Worm (Caenorhabditis elegans) whole organism, young adult: Measurements from ENCODE around the gene F56F11.4.

Experiments used
- B0336.3 ChIP-seq: fragments of 200-800 bp; sonication (Bioruptor generic); IDR thresholded peaks from 2 replicates; pipeline ENCODE4 v1.3.6; 2022; ENCODE audit warnings: missing genetic modification characterization, missing compliant biosample characterization
- C17E4.6 ChIP-seq: fragments of 200-800 bp; sonication (Bioruptor generic); IDR thresholded peaks from 2 replicates; pipeline ENCODE4 v1.3.6; 2022; ENCODE audit warnings: missing genetic modification reagents, missing genetic modification characterization, missing compliant biosample characterization
- F23B12.7 ChIP-seq: sonication (generic microtip); optimal IDR thresholded peaks from 2 replicates; lab custom pipeline; 2017; ENCODE audit warnings: missing genetic modification characterization, mild to moderate bottlenecking, missing compliant biosample characterization, antibody characterized with exemption, moderate library complexity; ENCODE audit not compliant: insufficient read depth
- F33H1.4 ChIP-seq: fragments of 200-800 bp; sonication (Bioruptor generic); IDR thresholded peaks from 2 replicates; pipeline ENCODE4 v1.3.6; 2022; ENCODE audit warnings: missing genetic modification reagents, missing genetic modification characterization, missing compliant biosample characterization
- F37B4.10 ChIP-seq: fragments of 200-800 bp; sonication (Bioruptor generic); IDR thresholded peaks from 2 replicates; pipeline ENCODE4 v1.3.6; 2022; ENCODE audit warnings: missing genetic modification characterization, missing compliant biosample characterization
- F39B2.1 ChIP-seq: fragments of 200-800 bp; sonication (Bioruptor generic); IDR thresholded peaks from 2 replicates; pipeline ENCODE4 v1.3.6; 2022; ENCODE audit warnings: missing genetic modification reagents, missing genetic modification characterization, missing compliant biosample characterization
- F57A8.1 ChIP-seq: fragments of 200-800 bp; sonication (Bioruptor generic); optimal IDR thresholded peaks from 2 replicates; lab custom pipeline; 2018; ENCODE audit warnings: mild to moderate bottlenecking, missing genetic modification characterization, moderate library complexity, missing compliant biosample characterization
- K11D2.4 ChIP-seq: fragments of 200-800 bp; sonication (Bioruptor generic); IDR thresholded peaks from 2 replicates; pipeline ENCODE4 v1.3.6; 2022; ENCODE audit warnings: missing genetic modification reagents, missing genetic modification characterization, missing compliant biosample characterization
- Y56A3A.18 ChIP-seq: fragments of 200-800 bp; sonication (Bioruptor generic); IDR thresholded peaks from 2 replicates; pipeline ENCODE4 v1.3.6; 2022; ENCODE audit warnings: missing genetic modification reagents, missing genetic modification characterization, missing compliant biosample characterization
- atf-7 ChIP-seq: sonication (generic microtip); optimal IDR thresholded peaks from 2 replicates; lab custom pipeline; 2017; ENCODE audit warnings: mild to moderate bottlenecking, missing genetic modification characterization, missing compliant biosample characterization
- athp-1 ChIP-seq: sonication (generic microtip); optimal IDR thresholded peaks from 2 replicates; lab custom pipeline; 2017; ENCODE audit warnings: mild to moderate bottlenecking, missing genetic modification characterization, missing compliant biosample characterization
- attf-5 ChIP-seq: fragments of 200-800 bp; sonication (Bioruptor generic); optimal IDR thresholded peaks from 2 replicates; lab custom pipeline; 2018; ENCODE audit warnings: mild to moderate bottlenecking, missing genetic modification characterization, missing compliant biosample characterization
- cebp-1 ChIP-seq, 2 experiments: fragments of 200-800 bp in 1 of 2; sonication (Bioruptor generic) in 1 of 2; sonication (generic microtip) in 1 of 2; IDR thresholded peaks in 1 of 2; optimal IDR thresholded peaks in 1 of 2; 2 replicates each; pipeline versions ENCODE4 v1.3.6 to Lab custom; 2017 to 2022; ENCODE audit warnings: missing compliant biosample characterization in 2 of 2, missing genetic modification characterization in 2 of 2, mild to moderate bottlenecking in 1 of 2, missing genetic modification reagents in 1 of 2, moderate library complexity in 1 of 2
- ceh-27 ChIP-seq: fragments of 200-800 bp; sonication (Bioruptor generic); optimal IDR thresholded peaks from 2 replicates; lab custom pipeline; 2018; ENCODE audit warnings: mild to moderate bottlenecking, missing genetic modification characterization, moderate library complexity, missing compliant biosample characterization
- ceh-79 ChIP-seq: sonication (generic microtip); optimal IDR thresholded peaks from 2 replicates; lab custom pipeline; 2017; ENCODE audit warnings: mild to moderate bottlenecking, missing genetic modification characterization, missing compliant biosample characterization
- dpff-1 ChIP-seq: sonication (generic microtip); optimal IDR thresholded peaks from 2 replicates; lab custom pipeline; 2017; ENCODE audit warnings: mild to moderate bottlenecking, missing genetic modification characterization, missing compliant biosample characterization
- ets-4 ChIP-seq: fragments of 200-800 bp; sonication (Bioruptor generic); optimal IDR thresholded peaks from 2 replicates; lab custom pipeline; 2018; ENCODE audit warnings: mild to moderate bottlenecking, missing genetic modification characterization, missing compliant biosample characterization
- hlh-26 ChIP-seq: fragments of 200-800 bp; sonication (Bioruptor generic); conservative IDR thresholded peaks from 2 replicates; pipeline ENCODE4 v1.3.6; 2022; ENCODE audit warnings: missing genetic modification reagents, missing genetic modification characterization, missing compliant biosample characterization
- hmg-1.2 ChIP-seq: fragments of 200-800 bp; sonication (Bioruptor generic); IDR thresholded peaks from 2 replicates; pipeline ENCODE4 v1.3.6; 2022; ENCODE audit warnings: missing genetic modification reagents, missing genetic modification characterization, missing compliant biosample characterization
- hmg-20 ChIP-seq: fragments of 200-800 bp; sonication (Bioruptor generic); IDR thresholded peaks from 2 replicates; pipeline ENCODE4 v1.3.6; 2022; ENCODE audit warnings: missing genetic modification reagents, missing genetic modification characterization, missing compliant biosample characterization
- hrde-1 ChIP-seq: sonication (generic microtip); optimal IDR thresholded peaks from 2 replicates; lab custom pipeline; 2016; ENCODE audit warnings: missing genetic modification characterization, mild to moderate bottlenecking, missing compliant biosample characterization, moderate library complexity, missing genotype, missing genetic modification reagents, borderline replicate concordance
- let-526 ChIP-seq: fragments of 200-800 bp; sonication (Bioruptor generic); IDR thresholded peaks from 2 replicates; pipeline ENCODE4 v1.3.6; 2022; ENCODE audit warnings: missing genetic modification reagents, missing genetic modification characterization, missing compliant biosample characterization
- lin-26 ChIP-seq: fragments of 200-800 bp; sonication (Bioruptor generic); IDR thresholded peaks from 2 replicates; pipeline ENCODE4 v1.3.6; 2022; ENCODE audit warnings: missing genetic modification reagents, missing genetic modification characterization, missing compliant biosample characterization
- mcd-1 ChIP-seq: fragments of 200-800 bp; sonication (Bioruptor generic); IDR thresholded peaks from 2 replicates; pipeline ENCODE4 v1.3.6; 2022; ENCODE audit warnings: missing genetic modification reagents, missing genetic modification characterization, missing compliant biosample characterization
- nhr-179 ChIP-seq: sonication (generic microtip); optimal IDR thresholded peaks from 2 replicates; lab custom pipeline; 2016; ENCODE audit warnings: mild to moderate bottlenecking, missing genetic modification characterization, missing compliant biosample characterization
- pha-4 ChIP-seq: fragments of 150-350 bp; sonication (generic microtip); optimal IDR thresholded peaks from 2 replicates; lab custom pipeline; 2014; ENCODE audit warnings: missing biosample characterization, missing genetic modification reagents, missing genetic modification characterization
- rcor-1 ChIP-seq: fragments of 200-800 bp; sonication (Bioruptor generic); IDR thresholded peaks from 2 replicates; pipeline ENCODE4 v1.3.6; 2022; ENCODE audit warnings: missing genetic modification reagents, missing genetic modification characterization, missing compliant biosample characterization
- rpc-1 ChIP-seq, 2 experiments: fragments of 150-350 bp in 1 of 2; sonication (generic microtip) in 1 of 2; optimal IDR thresholded peaks; 2 replicates each; lab custom pipeline; 2014 to 2018; ENCODE audit warnings: missing biosample characterization in 1 of 2, missing genetic modification characterization in 1 of 2, missing genetic modification reagents in 1 of 2, missing genotype in 1 of 2
- snpc-4 ChIP-seq, 5 experiments: fragments of 150-350 bp in 1 of 5; sonication (generic microtip) in 4 of 5; optimal IDR thresholded peaks; 2 replicates each; lab custom pipeline; 2014 to 2018; ENCODE audit warnings: missing genetic modification characterization in 5 of 5, missing biosample characterization in 3 of 5, antibody characterized with exemption in 2 of 5, mild to moderate bottlenecking in 2 of 5, missing compliant biosample characterization in 2 of 5, missing genotype in 2 of 5, moderate library complexity in 2 of 5, missing genetic modification reagents in 1 of 5
- tbx-9 ChIP-seq: sonication (generic microtip); optimal IDR thresholded peaks from 2 replicates; lab custom pipeline; 2016; ENCODE audit warnings: borderline replicate concordance, missing genetic modification characterization, inconsistent platforms, missing compliant biosample characterization
- unc-62 ChIP-seq: fragments of 150-350 bp; optimal IDR thresholded peaks from 2 replicates; lab custom pipeline; 2014; ENCODE audit warnings: missing biosample characterization, missing genetic modification reagents, missing genetic modification characterization
- xnd-1 ChIP-seq: sonication (generic microtip); optimal IDR thresholded peaks from 2 replicates; lab custom pipeline; 2016; ENCODE audit warnings: missing genotype, missing genetic modification reagents, missing genetic modification characterization, missing compliant biosample characterization
- ztf-18 ChIP-seq: sonication (generic microtip); optimal IDR thresholded peaks from 2 replicates; lab custom pipeline; 2016; ENCODE audit warnings: missing genotype, mild to moderate bottlenecking, missing genetic modification characterization, missing compliant biosample characterization
- ztf-26 ChIP-seq: sonication (generic microtip); optimal IDR thresholded peaks from 2 replicates; lab custom pipeline; 2017; ENCODE audit warnings: missing genetic modification characterization, missing compliant biosample characterization

Gene F56F11.4

DNA sequence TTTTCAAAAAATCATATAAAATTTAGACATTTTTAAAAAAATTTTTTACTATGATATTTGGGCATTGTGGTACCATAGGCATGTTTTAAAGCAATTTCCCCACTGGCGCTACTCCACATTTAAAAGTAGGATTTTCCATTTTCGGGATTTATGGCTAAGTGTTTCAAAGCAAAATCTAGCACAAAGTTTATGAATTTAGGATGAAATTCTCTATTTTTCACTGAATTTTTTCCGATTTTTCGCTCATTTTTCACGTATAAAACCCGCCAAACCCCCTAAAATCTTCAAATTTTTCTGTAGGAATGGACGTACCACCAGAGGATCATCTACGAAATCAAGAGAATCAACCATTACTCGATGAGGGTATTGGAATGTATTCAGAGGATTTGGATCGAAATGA, 37.0 kb upstream of the F56F11.4 start, which contains the start of gene pipp-4P:
Gene pipp-4P (plus strand): TSS at position 301 of the 400 bp plus-strand sequence.
- no peak for TF ChIP-seq F33H1.4 (GFP tag; lab: Robert Waterston, UW)
- TF ChIP-seq K11D2.4 (GFP tag; lab: Robert Waterston, UW) = no peak
- no peak for TF ChIP-seq attf-5 (GFP tag; lab: Kevin White, UChicago)
- TF ChIP-seq hlh-26 = no peak
- no peak for TF ChIP-seq rcor-1 (GFP tag; lab: Robert Waterston, UW)
- TF ChIP-seq mcd-1 (GFP tag; lab: Robert Waterston, UW) = no peak
- no peak for TF ChIP-seq unc-62 (GFP tag; lab: Kevin White, UChicago)
- no peak for TF ChIP-seq F39B2.1
- TF ChIP-seq, all 124 proteins: peak for 0

DNA sequence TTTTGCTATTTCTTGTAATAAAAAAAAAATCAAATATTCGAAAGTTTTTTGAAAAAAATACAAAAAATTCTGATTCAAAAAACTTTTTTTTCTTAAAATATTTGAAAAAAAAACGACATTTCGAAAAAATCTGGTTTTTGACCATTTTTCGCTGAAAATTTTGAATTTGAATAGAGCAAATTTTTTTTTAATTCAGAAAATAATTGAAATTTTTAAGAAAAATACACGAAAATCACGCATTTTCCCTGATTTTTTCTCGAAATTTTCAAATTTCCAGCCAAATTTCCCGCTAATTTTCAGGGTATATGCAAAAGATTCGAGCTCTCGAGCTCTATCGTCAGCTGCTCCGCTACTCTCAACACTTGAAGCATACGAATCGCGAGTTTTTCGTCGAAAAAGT, 29.3 kb upstream of the F56F11.4 start, which contains the start of gene Y71H2AM.1:
Gene Y71H2AM.1 (plus strand): TSS at position 301 of the 400 bp plus-strand sequence.
- TF ChIP-seq C17E4.6 (GFP tag; lab: Robert Waterston, UW) = no peak
- TF ChIP-seq snpc-4 (GFP tag; optimal IDR thresholded peaks at IDR 0.05; lab: Kevin White, UChicago) = no peak
- TF ChIP-seq snpc-4 (tag; optimal IDR thresholded peaks at IDR 0.05; lab: Kevin White, UChicago) = no peak
- no peak for TF ChIP-seq tbx-9 (tag; lab: Kevin White, UChicago)
- TF ChIP-seq ets-4 (GFP tag; lab: Kevin White, UChicago) = no peak
- no peak for TF ChIP-seq F37B4.10 (GFP tag; lab: Robert Waterston, UW)
- TF ChIP-seq xnd-1 (tag; lab: Kevin White, UChicago) = no peak
- no peak for TF ChIP-seq F23B12.7 (tag; lab: Kevin White, UChicago)
- no peak for TF ChIP-seq ztf-26 (tag; lab: Kevin White, UChicago)
- TF ChIP-seq hrde-1 (tag; lab: Kevin White, UChicago) = no peak
- TF ChIP-seq B0336.3 (GFP tag; lab: Robert Waterston, UW) = no peak
- no peak for TF ChIP-seq hmg-20 (GFP tag; lab: Robert Waterston, UW)
- no peak for TF ChIP-seq nhr-179
- no peak for TF ChIP-seq let-526 (GFP tag; lab: Robert Waterston, UW)
- TF ChIP-seq ztf-18 = no peak
- TF ChIP-seq athp-1 (tag; lab: Kevin White, UChicago) = no peak
- TF ChIP-seq ceh-27 (GFP tag; lab: Kevin White, UChicago) = no peak
- TF ChIP-seq cebp-1 (GFP tag; IDR thresholded peaks at IDR 0.05; lab: Robert Waterston, UW) = no peak
- no peak for TF ChIP-seq cebp-1 (tag; optimal IDR thresholded peaks at IDR 0.05; lab: Kevin White, UChicago)
- no peak for TF ChIP-seq pha-4
- no peak for TF ChIP-seq unc-62 (GFP tag; lab: Kevin White, UChicago)
- TF ChIP-seq F57A8.1 (GFP tag; lab: Kevin White, UChicago) = no peak

DNA sequence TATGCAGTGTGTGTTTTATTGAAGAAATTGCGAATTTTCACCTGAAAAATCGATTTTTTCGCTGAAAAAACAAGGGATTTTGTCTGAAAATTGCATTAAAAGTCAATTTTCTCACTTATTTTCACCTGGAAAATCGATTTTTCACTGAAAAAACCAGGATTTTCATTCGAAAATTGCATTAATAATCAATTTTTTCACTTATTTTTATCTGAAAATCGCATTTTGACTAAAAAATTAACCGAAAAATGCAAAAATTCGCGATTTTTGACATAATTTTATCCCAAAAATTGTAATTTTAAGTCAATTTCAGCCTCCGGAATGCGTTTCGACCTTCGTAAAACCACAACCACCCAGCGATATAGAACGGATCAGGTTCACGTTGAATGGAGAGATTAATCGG, 23.5 kb upstream of the F56F11.4 start, which contains the start of gene Y71H2AM.29:
Gene Y71H2AM.29 (plus strand): TSS at position 301 of the 400 bp plus-strand sequence.
- TF ChIP-seq rpc-1 (optimal IDR thresholded peaks at IDR 0.05; lab: Kevin White, UChicago) (no peak), rpc-1 (tag; optimal IDR thresholded peaks at IDR 0.05; lab: Kevin White, UChicago) (no peak), hmg-1.2 (GFP tag; lab: Robert Waterston, UW) (no peak), Y56A3A.18 (GFP tag; lab: Robert Waterston, UW) (no peak), dpff-1 (no peak), atf-7 (tag; lab: Kevin White, UChicago) (no peak), tbx-9 (tag; lab: Kevin White, UChicago) (no peak), lin-26 (GFP tag; lab: Robert Waterston, UW) (no peak), ceh-79 (tag; lab: Kevin White, UChicago) (no peak)
- TF ChIP-seq, all 124 proteins: peak for 0
